Fruit fly (Drosophila melanogaster): ENCODE measurements around the gene COX6CL.

Gene COX6CL

dm6 chr2L:5797977-5798376 lies 20.3 kb downstream of the COX6CL start (continued):
- TF ChIP-seq CG8924 (tag; optimal IDR thresholded peaks at IDR 0.05) (peak; percentile 37), Bteb2 (GFP tag; optimal IDR thresholded peaks at IDR 0.05) (peak; percentile 57), gsb (GFP tag; IDR thresholded peaks at IDR 0.05) (no peak), CG16815 (GFP tag; optimal IDR thresholded peaks at IDR 0.05) (no peak), CG12219 (GFP tag; optimal IDR thresholded peaks at IDR 0.05) (peak; percentile 4), sisA (GFP tag; IDR thresholded peaks at IDR 0.05) (no peak), amos (GFP tag; IDR thresholded peaks at IDR 0.05; ENCODE audit: partially characterized antibody) (no peak), Mes4 (GFP tag; optimal IDR thresholded peaks at IDR 0.05) (no peak), CG2202 (tag; optimal IDR thresholded peaks at IDR 0.05) (no peak), Poxn (GFP tag; IDR thresholded peaks at IDR 0.05) (no peak), D19B (GFP tag; optimal IDR thresholded peaks at IDR 0.05) (peak; percentile 38), CG18011 (GFP tag; optimal IDR thresholded peaks at IDR 0.05) (peak; percentile 57), CG11398 (GFP tag; optimal IDR thresholded peaks at IDR 0.05) (no peak), hkb (optimal IDR thresholded peaks at IDR 0.05) (no peak), hkb (GFP tag; IDR thresholded peaks at IDR 0.05) (0 out of 2 replicates have a peak, but pooled peaks have one; percentile 34), TFAM (GFP tag; optimal IDR thresholded peaks at IDR 0.05) (no peak), Abd-B (GFP tag; optimal IDR thresholded peaks at IDR 0.05) (no peak), sens-2 (GFP tag; IDR thresholded peaks at IDR 0.05) (no peak), CG18476 (GFP tag; optimal IDR thresholded peaks at IDR 0.05) (peak; percentile 21), MTF-1 (GFP tag; optimal IDR thresholded peaks at IDR 0.05; ENCODE audit: borderline replicate concordance) (peak; percentile 15), CG2875 (GFP tag; optimal IDR thresholded peaks at IDR 0.05) (peak; percentile 15), CG12391 (tag; optimal IDR thresholded peaks at IDR 0.05) (peak; percentile 3), CG2199 (GFP tag; IDR thresholded peaks at IDR 0.05) (no peak), CG10979 (tag; optimal IDR thresholded peaks at IDR 0.05) (no peak), ase (GFP tag; IDR thresholded peaks at IDR 0.05) (no peak), CG4404 (GFP tag; IDR thresholded peaks at IDR 0.05) (no peak), Dad (GFP tag; optimal IDR thresholded peaks at IDR 0.05) (no peak), Xrp1 (GFP tag; IDR thresholded peaks at IDR 0.05) (no peak), CG32772 (GFP tag; IDR thresholded peaks at IDR 0.05) (no peak), Hmr (GFP tag; optimal IDR thresholded peaks at IDR 0.05) (peak; percentile 80), odd (GFP tag; optimal IDR thresholded peaks at IDR 0.05) (peak; percentile 50), unc-4 (GFP tag; IDR thresholded peaks at IDR 0.05; ENCODE audit: partially characterized antibody) (no peak), CG11723 (GFP tag; optimal IDR thresholded peaks at IDR 0.05) (peak; percentile 1), sr (GFP tag; IDR thresholded peaks at IDR 0.05) (no peak), tin (GFP tag; optimal IDR thresholded peaks at IDR 0.05) (no peak), Sox100B (GFP tag; optimal IDR thresholded peaks at IDR 0.05) (peak; percentile 24), Trl (optimal IDR thresholded peaks at IDR 0.05) (no peak), Trl (GFP tag; optimal IDR thresholded peaks at IDR 0.05) (peak; percentile 5), HLHmδ (GFP tag; optimal IDR thresholded peaks at IDR 0.05) (no peak), CG34422 (GFP tag; IDR thresholded peaks at IDR 0.05) (no peak), sim (GFP tag; IDR thresholded peaks at IDR 0.05) (no peak), CG4854 (GFP tag; optimal IDR thresholded peaks at IDR 0.05) (peak; percentile 67), CG10462 (GFP tag; optimal IDR thresholded peaks at IDR 0.05) (no peak), CG13123 (GFP tag; optimal IDR thresholded peaks at IDR 0.05) (peak; percentile 19), ems (GFP tag; optimal IDR thresholded peaks at IDR 0.05) (peak; percentile 5), CG12942 (GFP tag; optimal IDR thresholded peaks at IDR 0.05) (no peak), CG18599 (GFP tag; optimal IDR thresholded peaks at IDR 0.05) (peak; percentile 68), CG6791 (GFP tag; IDR thresholded peaks at IDR 0.05; ENCODE audit: partially characterized antibody) (no peak), CG10543 (GFP tag; optimal IDR thresholded peaks at IDR 0.05) (peak; percentile 15), dmrt11E (tag; optimal IDR thresholded peaks at IDR 0.05) (peak; percentile 13), emc (GFP tag; optimal IDR thresholded peaks at IDR 0.05) (no peak), da (GFP tag; optimal IDR thresholded peaks at IDR 0.05) (no peak)

Measured in whole organism, embryonic.